Worm (Caenorhabditis elegans) whole organism, mixed stage, embryonic: ENCODE data around the gene T10C6.10.

ENCODE experiments used
- M03D4.4 ChIP-seq: sonication (generic microtip); optimal IDR thresholded peaks from 2 replicates; lab custom pipeline; 2017; ENCODE audit warnings: mild to moderate bottlenecking, missing genetic modification characterization, missing compliant biosample characterization
- bed-3 ChIP-seq: fragments of 200-800 bp; sonication (Bioruptor generic); optimal IDR thresholded peaks from 3 replicates; lab custom pipeline; 2018; ENCODE audit warnings: mild to moderate bottlenecking, missing genetic modification characterization, moderate library complexity, missing compliant biosample characterization
- blmp-1 ChIP-seq: fragments of 150-350 bp; optimal IDR thresholded peaks from 2 replicates; lab custom pipeline; 2014; ENCODE audit warnings: missing biosample characterization, missing genetic modification characterization
- ceh-39 ChIP-seq: fragments of 150-350 bp; optimal IDR thresholded peaks from 2 replicates; lab custom pipeline; 2014; ENCODE audit warnings: missing biosample characterization, missing genetic modification characterization
- ceh-43 ChIP-seq: fragments of 200-800 bp; sonication (Bioruptor generic); optimal IDR thresholded peaks from 2 replicates; lab custom pipeline; 2018; ENCODE audit warnings: mild to moderate bottlenecking, missing genetic modification characterization, moderate library complexity, missing compliant biosample characterization
- ceh-83 ChIP-seq: fragments of 200-800 bp; sonication (Bioruptor generic); optimal IDR thresholded peaks from 2 replicates; lab custom pipeline; 2018; ENCODE audit warnings: mild to moderate bottlenecking, missing genetic modification characterization, missing compliant biosample characterization
- cnd-1 ChIP-seq: fragments of 200-800 bp; sonication (Bioruptor generic); optimal IDR thresholded peaks from 2 replicates; lab custom pipeline; 2018; ENCODE audit warnings: mild to moderate bottlenecking, missing genetic modification characterization, missing compliant biosample characterization
- drap-1 ChIP-seq: fragments of 200-800 bp; sonication (Bioruptor generic); optimal IDR thresholded peaks from 3 replicates; lab custom pipeline; 2018; ENCODE audit warnings: mild to moderate bottlenecking, missing genetic modification characterization, missing compliant biosample characterization
- elt-1 ChIP-seq: sonication (generic microtip); optimal IDR thresholded peaks from 2 replicates; lab custom pipeline; 2017; ENCODE audit warnings: missing genetic modification characterization, mild to moderate bottlenecking, missing compliant biosample characterization, antibody characterized with exemption, moderate library complexity, borderline replicate concordance; ENCODE audit not compliant: insufficient read depth
- elt-3 ChIP-seq: fragments of 150-350 bp; optimal IDR thresholded peaks from 2 replicates; lab custom pipeline; 2014; ENCODE audit warnings: missing biosample characterization, missing genetic modification characterization
- flh-1 ChIP-seq: fragments of 200-800 bp; sonication (Bioruptor generic); optimal IDR thresholded peaks from 2 replicates; lab custom pipeline; 2018; ENCODE audit warnings: mild to moderate bottlenecking, missing genetic modification characterization, moderate library complexity, missing compliant biosample characterization
- ham-2 ChIP-seq: fragments of 200-800 bp; sonication (Bioruptor generic); optimal IDR thresholded peaks from 2 replicates; lab custom pipeline; 2018; ENCODE audit warnings: mild to moderate bottlenecking, missing genetic modification characterization, missing compliant biosample characterization
- hlh-1 ChIP-seq: fragments of 150-350 bp; optimal IDR thresholded peaks from 2 replicates; lab custom pipeline; 2014; ENCODE audit warnings: missing biosample characterization, missing genetic modification reagents, missing genetic modification characterization
- lin-13 ChIP-seq: fragments of 150-350 bp; optimal IDR thresholded peaks from 2 replicates; lab custom pipeline; 2014; ENCODE audit warnings: missing biosample characterization, missing genetic modification characterization
- lin-32 ChIP-seq: fragments of 200-800 bp; sonication (Bioruptor generic); optimal IDR thresholded peaks from 2 replicates; lab custom pipeline; 2018; ENCODE audit warnings: mild to moderate bottlenecking, missing genetic modification characterization, missing compliant biosample characterization
- lsy-2 ChIP-seq: fragments of 150-350 bp; optimal IDR thresholded peaks from 2 replicates; lab custom pipeline; 2014; ENCODE audit warnings: missing biosample characterization, missing genetic modification characterization
- mab-5 ChIP-seq: fragments of 150-350 bp; optimal IDR thresholded peaks from 2 replicates; lab custom pipeline; 2014; ENCODE audit warnings: missing biosample characterization, missing genetic modification characterization
- mep-1 ChIP-seq: fragments of 150-350 bp; optimal IDR thresholded peaks from 2 replicates; lab custom pipeline; 2017; ENCODE audit warnings: missing biosample characterization, missing genetic modification reagents, missing genetic modification characterization, inconsistent platforms
- mls-2 ChIP-seq: sonication (generic microtip); optimal IDR thresholded peaks from 2 replicates; lab custom pipeline; 2016; ENCODE audit warnings: mild to moderate bottlenecking, missing genetic modification characterization, moderate library complexity, missing compliant biosample characterization
- nhr-12 ChIP-seq: fragments of 150-350 bp; optimal IDR thresholded peaks from 2 replicates; lab custom pipeline; 2014; ENCODE audit warnings: missing biosample characterization, missing genetic modification characterization
- nhr-237 ChIP-seq: fragments of 150-350 bp; optimal IDR thresholded peaks from 2 replicates; lab custom pipeline; 2014; ENCODE audit warnings: missing biosample characterization, missing genetic modification characterization
- nhr-28 ChIP-seq: fragments of 150-350 bp; optimal IDR thresholded peaks from 2 replicates; lab custom pipeline; 2014; ENCODE audit warnings: missing biosample characterization, missing genetic modification characterization
- nhr-76 ChIP-seq: sonication (generic microtip); optimal IDR thresholded peaks from 2 replicates; lab custom pipeline; 2017; ENCODE audit warnings: missing biosample characterization, missing genetic modification characterization
- pha-4 ChIP-seq: fragments of 150-350 bp; optimal IDR thresholded peaks from 2 replicates; lab custom pipeline; 2018; ENCODE audit warnings: missing biosample characterization, missing genetic modification reagents, missing genetic modification characterization
- snpc-4 ChIP-seq: fragments of 150-350 bp; optimal IDR thresholded peaks from 2 replicates; lab custom pipeline; 2014; ENCODE audit warnings: missing biosample characterization, missing genetic modification characterization
- sptf-1 ChIP-seq: sonication (generic microtip); optimal IDR thresholded peaks from 2 replicates; lab custom pipeline; 2017; ENCODE audit warnings: mild to moderate bottlenecking, missing genetic modification characterization, moderate library complexity, missing compliant biosample characterization
- tbx-8 ChIP-seq: fragments of 200-800 bp; sonication (Bioruptor generic); optimal IDR thresholded peaks from 2 replicates; lab custom pipeline; 2018; ENCODE audit warnings: mild to moderate bottlenecking, missing genetic modification characterization, moderate library complexity, missing compliant biosample characterization
- unc-120 ChIP-seq: sonication (generic microtip); optimal IDR thresholded peaks from 2 replicates; lab custom pipeline; 2017; ENCODE audit warnings: missing genetic modification characterization, missing compliant biosample characterization; ENCODE audit not compliant: poor library complexity, severe bottlenecking
- unc-62 ChIP-seq: fragments of 150-350 bp; optimal IDR thresholded peaks from 2 replicates; lab custom pipeline; 2014; ENCODE audit warnings: missing biosample characterization, missing genetic modification reagents, missing genetic modification characterization
- zip-8 ChIP-seq: fragments of 150-350 bp; optimal IDR thresholded peaks from 2 replicates; lab custom pipeline; 2014; ENCODE audit warnings: missing biosample characterization, missing genetic modification characterization
- ztf-11 ChIP-seq: fragments of 150-350 bp; optimal IDR thresholded peaks from 2 replicates; lab custom pipeline; 2014; ENCODE audit warnings: missing biosample characterization, missing genetic modification characterization

T10C6.10 gene

DNA sequence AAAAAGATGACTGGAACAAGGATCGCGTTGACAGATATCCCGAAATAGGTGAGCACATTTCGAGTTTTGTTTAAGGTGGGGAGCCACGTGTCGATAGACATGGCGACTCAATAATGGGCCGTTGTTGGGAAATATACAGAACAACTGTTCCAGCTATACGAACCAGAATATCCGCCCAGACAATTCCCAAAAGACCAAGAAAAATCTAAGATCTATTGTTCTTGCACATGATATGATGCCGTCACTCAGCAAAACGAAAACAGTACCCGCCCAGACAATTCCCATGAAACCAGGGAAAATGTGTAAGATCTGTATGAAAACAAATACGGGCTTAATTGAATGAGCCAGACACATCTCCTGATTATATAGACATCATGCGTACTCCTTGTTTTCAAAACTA lies 28.7 kb upstream of the T10C6.10 start, which contains the start of gene str-231:
Gene str-231, minus strand, starts transcription at position 101 of the 400 bp plus-strand sequence.
- TF ChIP-seq nhr-28 (tag; lab: Kevin White, UChicago): no peak
- no peak for TF ChIP-seq ztf-11 (tag; lab: Kevin White, UChicago)
- no peak for TF ChIP-seq mls-2 (tag; lab: Kevin White, UChicago)
- no peak for TF ChIP-seq ham-2 (GFP tag; lab: Kevin White, UChicago)
- TF ChIP-seq cnd-1 (tag; lab: Kevin White, UChicago): no peak
- no peak for TF ChIP-seq lin-13 (tag; lab: Kevin White, UChicago)
- no peak for TF ChIP-seq zip-8 (tag; lab: Kevin White, UChicago)
- TF ChIP-seq elt-1: no peak
- TF ChIP-seq drap-1 (GFP tag; lab: Kevin White, UChicago): no peak
- no peak for TF ChIP-seq nhr-12 (tag; lab: Kevin White, UChicago)
- no peak for TF ChIP-seq unc-62 (GFP tag; lab: Kevin White, UChicago)
- TF ChIP-seq bed-3 (GFP tag; lab: Kevin White, UChicago): no peak
- TF ChIP-seq nhr-76 (tag; lab: Kevin White, UChicago): no peak
- no peak for TF ChIP-seq nhr-237 (tag; lab: Kevin White, UChicago)
- TF ChIP-seq flh-1: no peak
- no peak for TF ChIP-seq ceh-39 (tag; lab: Kevin White, UChicago)
- TF ChIP-seq pha-4: no peak
- TF ChIP-seq tbx-8 (GFP tag; lab: Kevin White, UChicago): no peak
- no peak for TF ChIP-seq sptf-1 (tag; lab: Kevin White, UChicago)

DNA sequence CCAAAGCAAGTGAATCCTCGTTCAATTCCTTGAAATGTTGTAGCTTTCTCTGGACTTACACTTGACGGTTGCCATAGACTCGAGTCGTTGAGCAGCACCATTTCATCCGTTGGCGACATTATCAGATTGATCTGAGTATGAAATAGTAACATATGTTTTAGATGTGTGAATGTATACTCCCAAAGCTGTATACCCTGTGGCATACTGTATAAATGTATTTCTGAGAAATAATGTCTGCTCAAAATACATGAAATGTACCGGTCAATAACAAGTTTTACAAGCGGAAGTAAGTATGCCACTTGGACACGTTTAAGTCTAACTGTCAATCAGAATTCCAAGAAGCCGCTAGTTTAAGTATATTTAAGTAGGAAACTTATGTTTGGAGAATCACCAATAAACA lies 26.6 kb upstream of the T10C6.10 start, which contains the start of gene str-233:
Gene str-233, minus strand, starts transcription at position 101 of the 400 bp plus-strand sequence.
- TF ChIP-seq elt-3 (tag; lab: Kevin White, UChicago): no peak
- no peak for TF ChIP-seq flh-1
- no peak for TF ChIP-seq pha-4

DNA sequence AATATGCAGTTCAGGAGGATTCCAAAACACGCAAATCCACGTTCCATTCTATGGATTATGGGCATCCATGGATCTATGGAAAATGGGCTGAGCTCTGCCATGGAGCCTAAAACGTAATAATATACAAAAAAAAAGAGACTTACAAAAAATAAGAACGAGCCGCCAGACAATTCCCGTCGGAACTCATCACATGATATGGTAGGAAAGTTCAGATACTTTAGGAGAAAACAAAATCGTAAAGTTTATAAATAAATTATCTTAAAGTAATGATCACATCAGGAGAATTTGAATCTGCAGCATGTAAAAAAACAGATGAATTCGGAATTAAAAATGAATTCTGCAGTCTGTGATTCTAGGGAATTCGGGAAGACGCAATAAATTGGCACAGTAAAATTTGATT lies 20.6 kb upstream of the T10C6.10 start, which contains the start of gene str-232:
Gene str-232, minus strand, starts transcription at position 101 of the 400 bp plus-strand sequence.
- TF ChIP-seq elt-1 (no peak), cnd-1 (tag; lab: Kevin White, UChicago) (no peak), ceh-43 (GFP tag; lab: Kevin White, UChicago) (no peak), nhr-237 (tag; lab: Kevin White, UChicago) (no peak), unc-62 (GFP tag; lab: Kevin White, UChicago) (no peak), flh-1 (no peak), snpc-4 (tag; lab: Kevin White, UChicago) (no peak), elt-3 (tag; lab: Kevin White, UChicago) (no peak), unc-120 (tag; lab: Kevin White, UChicago) (no peak), ztf-11 (tag; lab: Kevin White, UChicago) (no peak), M03D4.4 (tag; lab: Kevin White, UChicago) (no peak), mls-2 (tag; lab: Kevin White, UChicago) (no peak), mab-5 (no peak), lsy-2 (tag; lab: Kevin White, UChicago) (no peak), ceh-83 (GFP tag; lab: Kevin White, UChicago) (no peak), hlh-1 (tag; lab: Kevin White, UChicago) (no peak), nhr-76 (tag; lab: Kevin White, UChicago) (no peak)
- TF ChIP-seq, all 35 proteins: peak for 0

DNA sequence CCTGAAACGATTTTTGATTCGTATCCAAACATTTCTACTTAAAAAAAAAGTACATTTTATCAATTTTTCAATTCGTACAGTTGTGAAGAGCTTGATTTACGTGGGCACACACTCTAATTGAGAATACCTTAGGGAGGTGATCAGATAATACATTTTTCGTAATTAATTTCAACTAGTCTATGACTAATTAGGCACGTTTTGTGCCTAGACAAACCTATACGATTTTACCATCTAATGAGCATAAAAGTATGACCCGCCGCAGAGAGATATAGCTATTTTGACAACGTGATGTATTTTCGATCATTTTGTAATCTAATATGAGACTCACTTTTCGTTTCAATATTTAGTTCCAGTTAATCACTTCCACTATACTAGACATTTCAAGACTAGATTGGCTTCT lies 19.2 kb upstream of the T10C6.10 start:
- TF ChIP-seq ceh-39 (tag; lab: Kevin White, UChicago) (no peak), blmp-1 (no peak), ham-2 (GFP tag; lab: Kevin White, UChicago) (no peak), cnd-1 (tag; lab: Kevin White, UChicago) (no peak), lin-32 (GFP tag; lab: Kevin White, UChicago) (no peak), nhr-12 (tag; lab: Kevin White, UChicago) (no peak), mab-5 (no peak), pha-4 (no peak), mep-1 (no peak), ceh-43 (GFP tag; lab: Kevin White, UChicago) (no peak), elt-1 (no peak), elt-3 (tag; lab: Kevin White, UChicago) (no peak), nhr-28 (tag; lab: Kevin White, UChicago) (no peak), mls-2 (tag; lab: Kevin White, UChicago) (no peak)

DNA sequence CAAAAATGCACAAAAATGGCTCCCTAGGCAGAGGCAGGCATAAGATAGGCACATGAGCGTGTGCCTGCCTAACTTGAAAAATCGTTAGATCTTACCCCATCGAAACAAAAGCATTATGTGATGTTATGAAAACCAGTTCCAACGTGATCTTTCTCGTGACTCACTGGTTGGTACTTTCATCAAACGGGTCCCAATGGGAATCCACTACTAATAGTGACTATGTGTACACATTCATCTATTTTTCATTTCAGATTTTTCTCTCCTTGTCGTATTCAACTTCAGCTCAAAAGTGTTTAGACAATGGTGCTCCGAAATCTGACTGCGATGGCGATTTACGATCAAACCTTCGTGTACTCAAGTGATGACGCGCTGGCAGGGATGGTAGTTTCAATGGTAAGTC lies 18.5 kb upstream of the T10C6.10 start, which contains the start of gene srx-43:
Gene srx-43, plus strand, starts transcription at position 301 of the 400 bp plus-strand sequence.
- TF ChIP-seq nhr-12 (tag; lab: Kevin White, UChicago) (no peak), cnd-1 (tag; lab: Kevin White, UChicago) (no peak), zip-8 (tag; lab: Kevin White, UChicago) (no peak), snpc-4 (tag; lab: Kevin White, UChicago) (no peak), mep-1 (no peak), lsy-2 (tag; lab: Kevin White, UChicago) (no peak), pha-4 (no peak), hlh-1 (tag; lab: Kevin White, UChicago) (no peak), ztf-11 (tag; lab: Kevin White, UChicago) (no peak), unc-62 (GFP tag; lab: Kevin White, UChicago) (no peak)
